Worm (Caenorhabditis elegans): ENCODE data around the gene Y57G11B.3.

Gene Y57G11B.3

DNA sequence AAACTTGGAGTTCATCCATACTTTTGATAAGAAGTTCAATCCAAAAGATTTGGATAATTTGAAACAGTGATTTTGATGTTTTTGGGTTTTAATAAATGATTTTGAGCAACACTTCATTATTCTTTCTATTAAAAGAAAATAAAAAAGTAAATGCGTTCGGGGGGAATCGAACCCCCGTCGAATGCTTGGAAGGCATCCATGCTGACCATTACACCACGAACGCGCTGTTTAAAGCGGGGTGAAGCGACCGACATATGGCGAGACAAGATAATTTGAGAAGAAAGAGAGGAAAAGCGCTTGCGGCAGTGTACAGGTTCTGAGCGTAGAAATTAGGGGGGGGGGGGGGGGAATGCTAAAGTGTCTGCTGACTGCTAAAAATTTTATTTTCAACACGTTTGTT is 2.3 kb upstream of the Y57G11B.3 start (continued):
- TF ChIP-seq mdl-1 (tag; optimal IDR thresholded peaks at IDR 0.05) (no peak), aly-2 (tag; optimal IDR thresholded peaks at IDR 0.05) (no peak), fos-1 (tag; optimal IDR thresholded peaks at IDR 0.05) (no peak), dmd-9 (GFP tag; IDR thresholded peaks at IDR 0.05) (no peak), mes-2 (tag; optimal IDR thresholded peaks at IDR 0.05; ENCODE audit: poor library complexity, severe bottlenecking) (no peak), nhr-10 (tag; optimal IDR thresholded peaks at IDR 0.05) (no peak), ces-1 (GFP tag; optimal IDR thresholded peaks at IDR 0.05) (no peak), D1046.2 (GFP tag; IDR thresholded peaks at IDR 0.05) (no peak), lin-29 (GFP tag; IDR thresholded peaks at IDR 0.05) (no peak), zip-2 (tag; optimal IDR thresholded peaks at IDR 0.05) (peak; percentile 5), pqm-1 (tag; optimal IDR thresholded peaks at IDR 0.05) (no peak), F10B5.3 (tag; optimal IDR thresholded peaks at IDR 0.05) (no peak), hif-1 (tag; optimal IDR thresholded peaks at IDR 0.05) (no peak), set-16 (GFP tag; IDR thresholded peaks at IDR 0.05) (no peak), nhr-77 (tag; optimal IDR thresholded peaks at IDR 0.05) (no peak), vab-7 (GFP tag; IDR thresholded peaks at IDR 0.05) (no peak; the same call in 1 of the 2 replicates), dmd-6 (GFP tag; IDR thresholded peaks at IDR 0.05) (no peak), egl-27 (tag; optimal IDR thresholded peaks at IDR 0.05) (no peak), dve-1 (tag; optimal IDR thresholded peaks at IDR 0.05; ENCODE audit: insufficient read depth) (peak; percentile 64), F37D6.2 (tag; optimal IDR thresholded peaks at IDR 0.05) (no peak), lin-13 (GFP tag; optimal IDR thresholded peaks at IDR 0.05) (no peak), unc-130 (GFP tag; optimal IDR thresholded peaks at IDR 0.05) (peak; percentile 42), mep-1 (tag; optimal IDR thresholded peaks at IDR 0.05) (no peak), daf-12 (tag; optimal IDR thresholded peaks at IDR 0.05) (no peak), ceh-44 (GFP tag; IDR thresholded peaks at IDR 0.05) (peak; percentile 78), nhr-11 (tag; optimal IDR thresholded peaks at IDR 0.05) (no peak), ceh-62 (tag; optimal IDR thresholded peaks at IDR 0.05) (no peak), mdt-29 (GFP tag; IDR thresholded peaks at IDR 0.05) (peak; percentile 73), zag-1 (tag; optimal IDR thresholded peaks at IDR 0.05) (no peak), spr-3 (GFP tag; optimal IDR thresholded peaks at IDR 0.05) (no peak), duxl-1 (tag; optimal IDR thresholded peaks at IDR 0.05; ENCODE audit: poor library complexity) (no peak), ZK337.2 (GFP tag; IDR thresholded peaks at IDR 0.05) (0 out of 2 replicates have a peak, but pooled peaks have one; percentile 57), hlh-11 (tag; optimal IDR thresholded peaks at IDR 0.05) (no peak), egl-43 (GFP tag; IDR thresholded peaks at IDR 0.05) (no peak), zfp-3 (GFP tag; conservative IDR thresholded peaks at IDR 0.05) (0 out of 2 replicates have a peak, but pooled peaks have one; percentile 32), unc-62 (GFP tag; optimal IDR thresholded peaks at IDR 0.05 in 1 of 2) (no peak), unc-62 (tag; optimal IDR thresholded peaks at IDR 0.05) (no peak), daf-16 (GFP tag; optimal IDR thresholded peaks at IDR 0.05) (peak in 1 of 2 experiments; percentile 70), daf-16 (tag; optimal IDR thresholded peaks at IDR 0.05) (no peak), nhr-25 (tag; optimal IDR thresholded peaks at IDR 0.05; ENCODE audit: borderline replicate concordance, insufficient read depth) (no peak), fkh-10 (GFP tag; optimal IDR thresholded peaks at IDR 0.05) (no peak), snpc-4 (tag; optimal IDR thresholded peaks at IDR 0.05) (peak; percentile 59), ZK546.5 (tag; optimal IDR thresholded peaks at IDR 0.05) (no peak), mxl-2 (GFP tag; conservative IDR thresholded peaks at IDR 0.05) (no peak), zfp-2 (tag; optimal IDR thresholded peaks at IDR 0.05) (no peak), ceh-20 (GFP tag; IDR thresholded peaks at IDR 0.05) (no peak), lin-38 (GFP tag; IDR thresholded peaks at IDR 0.05) (no peak), ceh-28 (tag; optimal IDR thresholded peaks at IDR 0.05) (no peak), T20F7.1 (GFP tag; optimal IDR thresholded peaks at IDR 0.05) (peak; percentile 29), arid-1 (GFP tag; conservative IDR thresholded peaks at IDR 0.05) (peak; percentile 59), nhr-6 (tag; optimal IDR thresholded peaks at IDR 0.05) (peak; percentile 1), daf-8 (GFP tag; IDR thresholded peaks at IDR 0.05) (no peak)

Data from whole organism, L4 larva.